Fruit fly (Drosophila melanogaster) whole organism, wandering third instar larva: ENCODE results near the gene CG2211.

Experiments
- Abd-B ChIP-seq: fragments of >200 bp; optimal IDR thresholded peaks from 2 replicates; lab custom pipeline; 2017; ENCODE audit warnings: missing biosample characterization, missing genetic modification characterization
- CG32264 ChIP-seq: fragments of 200-800 bp; sonication (Bioruptor generic); optimal IDR thresholded peaks from 2 replicates; lab custom pipeline; 2016; ENCODE audit warnings: missing biosample characterization, missing genetic modification characterization
- CG9705 ChIP-seq: fragments of 200-800 bp; sonication (Bioruptor generic); optimal IDR thresholded peaks from 2 replicates; lab custom pipeline; 2018; ENCODE audit warnings: missing biosample characterization, mild to moderate bottlenecking, missing genetic modification characterization
- CrebA ChIP-seq: fragments of 200-800 bp; sonication (Bioruptor generic); optimal IDR thresholded peaks from 2 replicates; lab custom pipeline; 2016; ENCODE audit warnings: missing biosample characterization, mild to moderate bottlenecking, missing genetic modification characterization, borderline replicate concordance
- Dfd ChIP-seq: fragments of >200 bp; optimal IDR thresholded peaks from 2 replicates; lab custom pipeline; 2017; ENCODE audit warnings: missing biosample characterization, missing genetic modification characterization
- Dif ChIP-seq: fragments of 200-275, 200-300 bp; sonication (Bioruptor generic); optimal IDR thresholded peaks from 2 replicates; lab custom pipeline; 2018; ENCODE audit warnings: missing biosample characterization, missing genetic modification characterization; ENCODE audit not compliant: partially characterized antibody
- HLH106 ChIP-seq: fragments of 200-800 bp; optimal IDR thresholded peaks from 3 replicates; lab custom pipeline; 2019; ENCODE audit warnings: missing biosample characterization, mild to moderate bottlenecking, missing genetic modification characterization, moderate library complexity
- Hnf4 ChIP-seq: fragments of 200-800 bp; sonication (Bioruptor generic); optimal IDR thresholded peaks from 2 replicates; lab custom pipeline; 2016; ENCODE audit warnings: missing biosample characterization, mild to moderate bottlenecking, missing genetic modification characterization
- Hr83 ChIP-seq: fragments of 200-300 bp; sonication (Bioruptor generic); optimal IDR thresholded peaks from 2 replicates; lab custom pipeline; 2016; ENCODE audit warnings: missing biosample characterization, mild to moderate bottlenecking, missing genetic modification characterization, moderate library complexity; ENCODE audit not compliant: poor library complexity, severe bottlenecking
- Jra ChIP-seq: sonication (Bioruptor generic); optimal IDR thresholded peaks from 2 replicates; lab custom pipeline; 2016; ENCODE audit warnings: missing biosample characterization, missing genetic modification characterization
- Myc ChIP-seq: fragments of >200 bp; optimal IDR thresholded peaks from 2 replicates; lab custom pipeline; 2017
- OdsH ChIP-seq: fragments of 200-800 bp; sonication (Bioruptor generic); optimal IDR thresholded peaks from 2 replicates; lab custom pipeline; 2016; ENCODE audit warnings: missing biosample characterization, mild to moderate bottlenecking, missing genetic modification characterization
- Rel ChIP-seq, 2 experiments: fragments of 200-800 bp; sonication (Bioruptor generic) in 1 of 2; optimal IDR thresholded peaks; 2 replicates in 1 of 2; 3 replicates in 1 of 2; lab custom pipeline; 2016 to 2019; ENCODE audit warnings: mild to moderate bottlenecking in 2 of 2, missing biosample characterization in 2 of 2, missing genetic modification characterization in 2 of 2, moderate library complexity in 1 of 2
- Sp1 ChIP-seq: fragments of 200-800 bp; sonication (Bioruptor generic); optimal IDR thresholded peaks from 3 replicates; lab custom pipeline; 2019; ENCODE audit warnings: missing biosample characterization, mild to moderate bottlenecking, missing genetic modification characterization, moderate library complexity
- Vsx2 ChIP-seq: fragments of 200-300, 225-300 bp; sonication (Bioruptor generic); optimal IDR thresholded peaks from 2 replicates; lab custom pipeline; 2018; ENCODE audit warnings: missing biosample characterization, missing genetic modification characterization; ENCODE audit not compliant: partially characterized antibody
- br ChIP-seq: fragments of 200-800 bp; sonication (Bioruptor generic); optimal IDR thresholded peaks from 2 replicates; lab custom pipeline; 2016; ENCODE audit warnings: missing biosample characterization, missing genetic modification characterization
- brk ChIP-seq: fragments of 200-800 bp; sonication (Bioruptor generic); optimal IDR thresholded peaks from 2 replicates; lab custom pipeline; 2016; ENCODE audit warnings: missing biosample characterization, mild to moderate bottlenecking, missing genetic modification characterization
- dl ChIP-seq, 2 experiments: fragments of 175-275, 200-275 bp in 1 of 2; fragments of 200-275 bp in 1 of 2; sonication (Bioruptor generic); optimal IDR thresholded peaks; lab custom pipeline; 2018; ENCODE audit warnings: mild to moderate bottlenecking in 2 of 2, missing biosample characterization in 2 of 2, missing genetic modification characterization in 2 of 2, moderate library complexity in 2 of 2; ENCODE audit not compliant: partially characterized antibody in 2 of 2, insufficient read depth in 1 of 2
- dmrt93B ChIP-seq: fragments of 200-800 bp; sonication (Bioruptor generic); optimal IDR thresholded peaks from 2 replicates; lab custom pipeline; 2018; ENCODE audit warnings: missing biosample characterization, mild to moderate bottlenecking, missing genetic modification characterization
- dsf ChIP-seq: sonication (Bioruptor generic); optimal IDR thresholded peaks from 2 replicates; lab custom pipeline; 2016; ENCODE audit warnings: missing biosample characterization, missing genetic modification characterization, borderline replicate concordance
- ey ChIP-seq: fragments of 200-800 bp; sonication (Bioruptor generic); optimal IDR thresholded peaks from 2 replicates; lab custom pipeline; 2016; ENCODE audit warnings: missing biosample characterization, missing genetic modification characterization
- foxo ChIP-seq, 2 experiments: fragments of 200-800 bp; sonication (Bioruptor generic); optimal IDR thresholded peaks; 2 replicates in 1 of 2; 3 replicates in 1 of 2; lab custom pipeline; 2016 to 2017; ENCODE audit warnings: missing biosample characterization in 2 of 2, missing genetic modification characterization in 2 of 2
- fru ChIP-seq: fragments of 200-800 bp; sonication (Bioruptor generic); optimal IDR thresholded peaks from 3 replicates; lab custom pipeline; 2016; ENCODE audit warnings: missing biosample characterization, mild to moderate bottlenecking, missing genetic modification characterization
- h ChIP-seq: fragments of 200-800 bp; sonication (Bioruptor generic); optimal IDR thresholded peaks from 3 replicates; lab custom pipeline; 2016; ENCODE audit warnings: missing biosample characterization, mild to moderate bottlenecking, missing genetic modification characterization
- jim ChIP-seq: fragments of 175-275, 200-325 bp; sonication (Bioruptor generic); optimal IDR thresholded peaks from 2 replicates; lab custom pipeline; 2016; ENCODE audit warnings: missing biosample characterization, mild to moderate bottlenecking, missing genetic modification characterization
- lola ChIP-seq: fragments of >200 bp; optimal IDR thresholded peaks from 2 replicates; lab custom pipeline; 2017; ENCODE audit warnings: missing biosample characterization, missing genetic modification characterization
- pan ChIP-seq: fragments of >200 bp; optimal IDR thresholded peaks from 2 replicates; lab custom pipeline; 2017
- psq ChIP-seq: fragments of 200-800 bp; sonication (Bioruptor generic); optimal IDR thresholded peaks from 3 replicates; lab custom pipeline; 2017; ENCODE audit warnings: missing biosample characterization, mild to moderate bottlenecking, missing genetic modification characterization, moderate library complexity
- rgr ChIP-seq: fragments of 200-800 bp; sonication (Bioruptor generic); optimal IDR thresholded peaks from 3 replicates; lab custom pipeline; 2016; ENCODE audit warnings: missing biosample characterization, mild to moderate bottlenecking, missing genetic modification characterization
- sv ChIP-seq: fragments of 200-800 bp; sonication (Bioruptor generic); optimal IDR thresholded peaks from 3 replicates; lab custom pipeline; 2016; ENCODE audit warnings: missing biosample characterization, missing genetic modification characterization
- tai ChIP-seq: sonication (Bioruptor generic); optimal IDR thresholded peaks from 2 replicates; lab custom pipeline; 2016; ENCODE audit warnings: missing biosample characterization, missing genetic modification characterization
- usp ChIP-seq: fragments of >200 bp; optimal IDR thresholded peaks from 2 replicates; lab custom pipeline; 2017; ENCODE audit warnings: missing biosample characterization, missing genetic modification characterization
- woc ChIP-seq: sonication (Bioruptor generic); optimal IDR thresholded peaks from 2 replicates; lab custom pipeline; 2016; ENCODE audit warnings: missing biosample characterization, mild to moderate bottlenecking, missing genetic modification characterization

Gene CG2211

dm6 chr3L:1379741-1380465 lies 44.7 kb upstream of the CG2211 start:
- no peak for TF ChIP-seq foxo (GFP tag; optimal IDR thresholded peaks at IDR 0.05; lab: Kevin White, UChicago)
- TF ChIP-seq dmrt93B (GFP tag; lab: Kevin White, UChicago) = no peak
- peak; percentile 63 for TF ChIP-seq CrebA (GFP tag; lab: Kevin White, UChicago)

- peak; percentile 76 for TF ChIP-seq br (GFP tag; lab: Kevin White, UChicago)
- peak; percentile 81 for TF ChIP-seq fru (GFP tag; lab: Kevin White, UChicago)
- peak; percentile 11 for TF ChIP-seq brk (GFP tag; lab: Kevin White, UChicago)
- no peak for TF ChIP-seq jim (GFP tag; lab: Kevin White, UChicago)
- peak; percentile 75 for TF ChIP-seq rgr (GFP tag; lab: Kevin White, UChicago)
- TF ChIP-seq psq (GFP tag; lab: Kevin White, UChicago) = peak; percentile 70
- TF ChIP-seq dmrt93B (GFP tag; lab: Kevin White, UChicago) = peak; percentile 40
- no peak for TF ChIP-seq usp (GFP tag; lab: Kevin White, UChicago)
- peak; percentile 39 for TF ChIP-seq sv (GFP tag; lab: Kevin White, UChicago)
- no peak for TF ChIP-seq Rel (GFP tag; optimal IDR thresholded peaks at IDR 0.05; lab: Kevin White, UChicago)
- TF ChIP-seq Rel (tag; optimal IDR thresholded peaks at IDR 0.05; lab: Kevin White, UChicago) = no peak
- TF ChIP-seq lola (GFP tag; lab: Kevin White, UChicago) = no peak
- peak; percentile 83 for TF ChIP-seq h
- TF ChIP-seq OdsH (GFP tag; lab: Kevin White, UChicago) = peak; percentile 75
- TF ChIP-seq Myc (lab: Kevin White, UChicago) = no peak
- TF ChIP-seq Abd-B (GFP tag; lab: Kevin White, UChicago) = no peak
- no peak for TF ChIP-seq Dif
- TF ChIP-seq dl (GFP tag; optimal IDR thresholded peaks at IDR 0.05; lab: Kevin White, UChicago; ENCODE audit: insufficient read depth in 1 of 2, partially characterized antibody in 2 of 2) = no peak
- peak; percentile 25 for TF ChIP-seq dsf (GFP tag; lab: Kevin White, UChicago)
- TF ChIP-seq Sp1 (GFP tag; lab: Kevin White, UChicago) = peak; percentile 84
- TF ChIP-seq ey (GFP tag; lab: Kevin White, UChicago) = peak; percentile 72
- peak; percentile 4 for TF ChIP-seq tai (GFP tag; lab: Kevin White, UChicago)
- TF ChIP-seq CG32264 (GFP tag; lab: Kevin White, UChicago) = peak; percentile 57
- no peak for TF ChIP-seq Hr83 (GFP tag; lab: Kevin White, UChicago)
- TF ChIP-seq Jra (GFP tag; lab: Kevin White, UChicago) = peak; percentile 65
- TF ChIP-seq pan (lab: Kevin White, UChicago) = no peak
- TF ChIP-seq HLH106 (tag; lab: Kevin White, UChicago) = peak; percentile 80
- peak; percentile 83 for TF ChIP-seq Hnf4
- peak; percentile 32 for TF ChIP-seq CG9705
- no peak for TF ChIP-seq Vsx2
- TF ChIP-seq woc (GFP tag; lab: Kevin White, UChicago) = peak; percentile 63
- TF ChIP-seq Dfd (GFP tag; lab: Kevin White, UChicago) = no peak
- peak in 1 of 2 experiments; percentile 71 for TF ChIP-seq foxo (GFP tag; optimal IDR thresholded peaks at IDR 0.05; lab: Kevin White, UChicago)
Observed at dm6 chr3L:1378862-1379543, 43.8 kb upstream of the CG2211 start.

dm6 chr3L:1378098-1378645 lies 43.0 kb upstream of the CG2211 start:
- no peak for TF ChIP-seq Myc (lab: Kevin White, UChicago)
